Fruit fly (Drosophila melanogaster) whole organism: Measurements from ENCODE around the gene CG42366.

Source experiments
- CG8478 ChIP-seq: fragments of >200 bp; optimal IDR thresholded peaks from 2 replicates; lab custom pipeline; 2018; ENCODE audit warnings: inconsistent platforms
- Dll ChIP-seq: fragments of >200 bp; optimal IDR thresholded peaks from 2 replicates; lab custom pipeline; 2017
- EcR ChIP-seq, 2 experiments: fragments of >200 bp; optimal IDR thresholded peaks; 2 replicates each; lab custom pipeline; 2017; ENCODE audit warnings: missing biosample characterization in 2 of 2, missing genetic modification characterization in 2 of 2, missing genetic modification reagents in 2 of 2
- pan ChIP-seq: fragments of >200 bp; optimal IDR thresholded peaks from 2 replicates; lab custom pipeline; 2017
- psq ChIP-seq: fragments of >200 bp; optimal IDR thresholded peaks from 2 replicates; lab custom pipeline; 2017

DNA sequence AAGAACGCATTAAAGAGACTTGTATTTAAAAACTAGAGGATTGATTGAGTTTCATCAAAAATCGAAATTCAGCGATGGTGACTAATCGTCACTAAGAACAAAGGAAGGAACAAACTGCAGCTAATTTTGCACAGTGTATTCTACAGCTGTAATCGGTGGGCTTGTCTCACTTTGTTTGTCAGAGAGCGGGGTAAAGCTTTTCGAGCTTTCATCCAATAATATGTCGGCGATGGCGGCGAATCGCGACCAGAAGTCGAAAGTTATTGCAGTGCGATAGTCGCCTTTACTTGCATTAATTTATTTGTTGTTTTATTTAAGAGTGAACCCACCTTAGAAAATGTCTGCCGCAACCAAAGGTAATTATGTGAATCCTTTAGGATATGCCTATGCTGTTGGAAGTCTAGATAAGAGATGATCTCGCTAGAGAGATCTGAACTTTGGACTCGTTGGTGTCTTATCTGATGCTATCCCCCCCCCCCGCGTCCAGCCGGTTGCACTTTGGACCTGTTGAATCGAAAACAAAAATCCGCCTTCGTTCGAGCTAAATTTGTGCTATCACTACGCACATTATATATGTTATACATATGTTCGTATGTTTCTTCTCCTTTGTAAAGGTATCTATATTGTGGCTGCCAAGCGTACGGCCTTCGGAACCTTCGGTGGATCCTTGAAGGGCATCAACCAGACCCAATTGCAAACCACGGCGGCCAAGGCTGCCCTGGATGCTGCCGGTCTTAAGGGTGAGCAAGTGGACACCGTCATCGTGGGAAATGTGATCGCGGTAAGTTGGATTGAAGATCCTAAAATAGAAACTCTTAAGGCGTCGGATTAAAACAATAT lies 9.7 kb upstream of the CG42366 start, which contains the start of gene yip2:
- TF ChIP-seq pan (no peak), EcR (GFP tag; optimal IDR thresholded peaks at IDR 0.05; lab: Kevin White, UChicago) (no peak), Dll (lab: Kevin White, UChicago) (no peak), CG8478 (lab: Kevin White, UChicago) (no peak), psq (lab: Kevin White, UChicago) (no peak)
